Worm (Caenorhabditis elegans) whole organism, young adult: ENCODE data around the gene mdt-9.

Experiments used
- B0035.1 ChIP-seq: sonication (generic microtip); optimal IDR thresholded peaks from 2 replicates; lab custom pipeline; 2016; ENCODE audit warnings: missing genetic modification characterization, mild to moderate bottlenecking, missing compliant biosample characterization, missing genotype, missing genetic modification reagents
- B0261.1 ChIP-seq: sonication (generic microtip); optimal IDR thresholded peaks from 2 replicates; lab custom pipeline; 2016; ENCODE audit warnings: mild to moderate bottlenecking, missing genetic modification characterization, moderate library complexity, missing compliant biosample characterization
- F22D6.2 ChIP-seq: sonication (generic microtip); optimal IDR thresholded peaks from 2 replicates; lab custom pipeline; 2016; ENCODE audit warnings: mild to moderate bottlenecking, missing genetic modification characterization, missing compliant biosample characterization
- F23B12.7 ChIP-seq: sonication (generic microtip); optimal IDR thresholded peaks from 2 replicates; lab custom pipeline; 2017; ENCODE audit warnings: missing genetic modification characterization, mild to moderate bottlenecking, missing compliant biosample characterization, antibody characterized with exemption, moderate library complexity; ENCODE audit not compliant: insufficient read depth
- F33H1.4 ChIP-seq: fragments of 200-800 bp; sonication (Bioruptor generic); IDR thresholded peaks from 2 replicates; pipeline ENCODE4 v1.3.6; 2022; ENCODE audit warnings: missing genetic modification reagents, missing genetic modification characterization, missing compliant biosample characterization
- F57C9.4 ChIP-seq: sonication (generic microtip); optimal IDR thresholded peaks from 2 replicates; lab custom pipeline; 2017; ENCODE audit warnings: mild to moderate bottlenecking, missing genetic modification characterization, missing compliant biosample characterization
- T07F8.4 ChIP-seq: sonication (generic microtip); optimal IDR thresholded peaks from 2 replicates; lab custom pipeline; 2016; ENCODE audit warnings: mild to moderate bottlenecking, missing genetic modification characterization, moderate library complexity, missing compliant biosample characterization
- T26A5.8 ChIP-seq: sonication (generic microtip); optimal IDR thresholded peaks from 2 replicates; lab custom pipeline; 2016; ENCODE audit warnings: missing genetic modification characterization, missing compliant biosample characterization
- Y67H2A.10 ChIP-seq: fragments of 200-800 bp; sonication (Bioruptor generic); conservative IDR thresholded peaks from 2 replicates; pipeline ENCODE4 v1.3.6; 2022; ENCODE audit warnings: missing genetic modification reagents, missing genetic modification characterization, missing compliant biosample characterization
- Y95B8A.8 ChIP-seq: fragments of 200-800 bp; sonication (Bioruptor generic); IDR thresholded peaks from 2 replicates; pipeline ENCODE4 v1.3.6; 2022; ENCODE audit warnings: missing genetic modification reagents, missing genetic modification characterization, missing compliant biosample characterization
- ZK185.1 ChIP-seq: sonication (generic microtip); optimal IDR thresholded peaks from 2 replicates; lab custom pipeline; 2016; ENCODE audit warnings: mild to moderate bottlenecking, missing genetic modification characterization, missing compliant biosample characterization; ENCODE audit not compliant: poor library complexity, severe bottlenecking
- akir-1 ChIP-seq: fragments of 200-800 bp; sonication (Bioruptor generic); optimal IDR thresholded peaks from 2 replicates; lab custom pipeline; 2018; ENCODE audit warnings: mild to moderate bottlenecking, missing genetic modification characterization, moderate library complexity, missing compliant biosample characterization
- attf-3 ChIP-seq: fragments of 200-800 bp; sonication (Bioruptor generic); conservative IDR thresholded peaks from 2 replicates; pipeline ENCODE4 v1.3.6; 2022; ENCODE audit warnings: missing genetic modification reagents, missing genetic modification characterization, missing compliant biosample characterization
- attf-5 ChIP-seq: fragments of 200-800 bp; sonication (Bioruptor generic); optimal IDR thresholded peaks from 2 replicates; lab custom pipeline; 2018; ENCODE audit warnings: mild to moderate bottlenecking, missing genetic modification characterization, missing compliant biosample characterization
- attf-6 ChIP-seq: fragments of 200-800 bp; sonication (Bioruptor generic); IDR thresholded peaks from 2 replicates; pipeline ENCODE4 v1.3.6; 2022; ENCODE audit warnings: missing genetic modification reagents, missing genetic modification characterization, missing compliant biosample characterization
- bed-2 ChIP-seq: fragments of 200-800 bp; sonication (Bioruptor generic); IDR thresholded peaks from 2 replicates; pipeline ENCODE4 v1.3.6; 2022; ENCODE audit warnings: missing genetic modification reagents, missing genetic modification characterization, missing compliant biosample characterization
- ceh-100 ChIP-seq: fragments of 200-800 bp; sonication (Bioruptor generic); IDR thresholded peaks from 2 replicates; pipeline ENCODE4 v1.3.6; 2022; ENCODE audit warnings: missing genetic modification reagents, missing genetic modification characterization, missing compliant biosample characterization
- ceh-40 ChIP-seq: fragments of 200-800 bp; sonication (Bioruptor generic); IDR thresholded peaks from 2 replicates; pipeline ENCODE4 v1.3.6; 2022; ENCODE audit warnings: missing genetic modification characterization, missing compliant biosample characterization
- chd-7 ChIP-seq: sonication (generic microtip); optimal IDR thresholded peaks from 2 replicates; lab custom pipeline; 2016; ENCODE audit warnings: mild to moderate bottlenecking, missing genetic modification characterization, moderate library complexity, missing compliant biosample characterization
- die-1 ChIP-seq: sonication (generic microtip); optimal IDR thresholded peaks from 2 replicates; lab custom pipeline; 2016; ENCODE audit warnings: missing genotype, mild to moderate bottlenecking, missing genetic modification characterization, missing compliant biosample characterization
- egl-44 ChIP-seq: fragments of 200-800 bp; sonication (Bioruptor generic); IDR thresholded peaks from 2 replicates; pipeline ENCODE4 v1.3.6; 2022; ENCODE audit warnings: missing genetic modification reagents, missing genetic modification characterization, missing compliant biosample characterization
- ets-4 ChIP-seq: fragments of 200-800 bp; sonication (Bioruptor generic); optimal IDR thresholded peaks from 2 replicates; lab custom pipeline; 2018; ENCODE audit warnings: mild to moderate bottlenecking, missing genetic modification characterization, missing compliant biosample characterization
- hmg-1.2 ChIP-seq: fragments of 200-800 bp; sonication (Bioruptor generic); IDR thresholded peaks from 2 replicates; pipeline ENCODE4 v1.3.6; 2022; ENCODE audit warnings: missing genetic modification reagents, missing genetic modification characterization, missing compliant biosample characterization
- hrde-1 ChIP-seq: sonication (generic microtip); optimal IDR thresholded peaks from 2 replicates; lab custom pipeline; 2016; ENCODE audit warnings: missing genetic modification characterization, mild to moderate bottlenecking, missing compliant biosample characterization, moderate library complexity, missing genotype, missing genetic modification reagents, borderline replicate concordance
- hsf-1 ChIP-seq: fragments of 200-800 bp; sonication (Bioruptor generic); IDR thresholded peaks from 2 replicates; pipeline ENCODE4 v1.3.6; 2022; ENCODE audit warnings: missing genetic modification reagents, missing genetic modification characterization, missing compliant biosample characterization
- let-607 ChIP-seq, 2 experiments: fragments of 200-800 bp in 1 of 2; sonication (Bioruptor generic) in 1 of 2; sonication (generic microtip) in 1 of 2; optimal IDR thresholded peaks; 2 replicates each; lab custom pipeline; 2016 to 2018; ENCODE audit warnings: mild to moderate bottlenecking in 2 of 2, missing compliant biosample characterization in 2 of 2, missing genetic modification characterization in 2 of 2, moderate library complexity in 2 of 2, missing genotype in 1 of 2
- lin-40 ChIP-seq: sonication (generic microtip); optimal IDR thresholded peaks from 2 replicates; lab custom pipeline; 2016; ENCODE audit warnings: missing genetic modification characterization, mild to moderate bottlenecking, missing compliant biosample characterization, missing genotype, missing genetic modification reagents
- lin-54 ChIP-seq: fragments of 200-800 bp; sonication (Bioruptor generic); optimal IDR thresholded peaks from 2 replicates; lab custom pipeline; 2018; ENCODE audit warnings: mild to moderate bottlenecking, missing genetic modification characterization, missing compliant biosample characterization
- lsl-1 ChIP-seq: fragments of 200-800 bp; sonication (Bioruptor generic); optimal IDR thresholded peaks from 2 replicates; lab custom pipeline; 2018; ENCODE audit warnings: mild to moderate bottlenecking, missing genetic modification characterization, moderate library complexity, missing compliant biosample characterization
- madf-10 ChIP-seq: sonication (generic microtip); optimal IDR thresholded peaks from 2 replicates; lab custom pipeline; 2016; ENCODE audit warnings: mild to moderate bottlenecking, missing genetic modification characterization, missing compliant biosample characterization
- madf-6 ChIP-seq: fragments of 200-800 bp; sonication (Bioruptor generic); IDR thresholded peaks from 2 replicates; pipeline ENCODE4 v1.3.6; 2022; ENCODE audit warnings: missing genetic modification reagents, missing genetic modification characterization, missing compliant biosample characterization
- nfya-1 ChIP-seq: sonication (generic microtip); optimal IDR thresholded peaks from 2 replicates; lab custom pipeline; 2017; ENCODE audit warnings: antibody characterized with exemption, missing compliant biosample characterization, missing genetic modification characterization, borderline replicate concordance; ENCODE audit not compliant: insufficient read depth
- nfyb-1 ChIP-seq: fragments of 200-800 bp; sonication (Bioruptor generic); IDR thresholded peaks from 2 replicates; pipeline ENCODE4 v1.3.6; 2022; ENCODE audit warnings: missing genetic modification reagents, missing genetic modification characterization, missing compliant biosample characterization
- nhr-120 ChIP-seq: fragments of 200-800 bp; sonication (Bioruptor generic); IDR thresholded peaks from 2 replicates; pipeline ENCODE4 v1.3.6; 2022; ENCODE audit warnings: missing genetic modification characterization, missing compliant biosample characterization
- nhr-179 ChIP-seq: sonication (generic microtip); optimal IDR thresholded peaks from 2 replicates; lab custom pipeline; 2016; ENCODE audit warnings: mild to moderate bottlenecking, missing genetic modification characterization, missing compliant biosample characterization
- nhr-80 ChIP-seq: sonication (generic microtip); optimal IDR thresholded peaks from 2 replicates; lab custom pipeline; 2016; ENCODE audit warnings: missing genetic modification characterization, missing compliant biosample characterization
- nhr-90 ChIP-seq: sonication (generic microtip); optimal IDR thresholded peaks from 2 replicates; lab custom pipeline; 2016; ENCODE audit warnings: missing genotype, mild to moderate bottlenecking, missing genetic modification characterization, missing compliant biosample characterization
- pha-4 ChIP-seq: fragments of 150-350 bp; sonication (generic microtip); optimal IDR thresholded peaks from 2 replicates; lab custom pipeline; 2014; ENCODE audit warnings: missing biosample characterization, missing genetic modification reagents, missing genetic modification characterization
- rpc-1 ChIP-seq, 2 experiments: fragments of 150-350 bp in 1 of 2; sonication (generic microtip) in 1 of 2; optimal IDR thresholded peaks; 2 replicates each; lab custom pipeline; 2014 to 2018; ENCODE audit warnings: missing biosample characterization in 1 of 2, missing genetic modification characterization in 1 of 2, missing genetic modification reagents in 1 of 2, missing genotype in 1 of 2
- snpc-1.3 ChIP-seq: sonication (generic microtip); optimal IDR thresholded peaks from 2 replicates; lab custom pipeline; 2017; ENCODE audit warnings: missing genetic modification characterization, mild to moderate bottlenecking, missing compliant biosample characterization, antibody characterized with exemption, moderate library complexity, missing genotype, missing genetic modification reagents; ENCODE audit not compliant: insufficient read depth
- ztf-18 ChIP-seq: sonication (generic microtip); optimal IDR thresholded peaks from 2 replicates; lab custom pipeline; 2016; ENCODE audit warnings: missing genotype, mild to moderate bottlenecking, missing genetic modification characterization, missing compliant biosample characterization
- ztf-26 ChIP-seq: sonication (generic microtip); optimal IDR thresholded peaks from 2 replicates; lab custom pipeline; 2017; ENCODE audit warnings: missing genetic modification characterization, missing compliant biosample characterization
- ztf-3 ChIP-seq: fragments of 200-800 bp; sonication (Bioruptor generic); optimal IDR thresholded peaks from 2 replicates; lab custom pipeline; 2018; ENCODE audit warnings: mild to moderate bottlenecking, missing genetic modification characterization, missing compliant biosample characterization

Gene mdt-9

ce11 chrIV:13386043-13386442 is at the start of gene mdt-9, which contains the start of the genes Y62E10A.20 and Y62E10A.23 (continued):
- TF ChIP-seq F33H1.4 (GFP tag; lab: Robert Waterston, UW) (peak; percentile 46), lin-54 (peak; percentile 29), rpc-1 (optimal IDR thresholded peaks at IDR 0.05; lab: Kevin White, UChicago) (peak; percentile 39), rpc-1 (tag; optimal IDR thresholded peaks at IDR 0.05; lab: Kevin White, UChicago) (no peak), lsl-1 (peak; percentile 41), attf-3 (GFP tag; lab: Robert Waterston, UW) (no peak), T26A5.8 (no peak), madf-6 (GFP tag; lab: Robert Waterston, UW) (peak; percentile 51; the same call in 1 of the 2 replicates), ztf-18 (tag; lab: Kevin White, UChicago) (peak; percentile 39), madf-10 (tag; lab: Kevin White, UChicago) (no peak), bed-2 (GFP tag; lab: Robert Waterston, UW) (no peak), ets-4 (no peak), ceh-100 (peak; percentile 63), hmg-1.2 (GFP tag; lab: Robert Waterston, UW) (no peak), pha-4 (tag; lab: Kevin White, UChicago) (no peak), hsf-1 (GFP tag; lab: Robert Waterston, UW) (no peak), ceh-40 (GFP tag; lab: Robert Waterston, UW) (no peak), nhr-179 (tag; lab: Kevin White, UChicago) (no peak), akir-1 (no peak), snpc-1.3 (tag; lab: Kevin White, UChicago) (peak; percentile 45), F23B12.7 (peak; percentile 41), attf-5 (peak; percentile 74), Y95B8A.8 (no peak), T07F8.4 (no peak), nhr-120 (no peak), attf-6 (GFP tag; lab: Robert Waterston, UW) (peak; percentile 46; the same call in 1 of the 2 replicates), F57C9.4 (no peak), ztf-3 (GFP tag; lab: Kevin White, UChicago) (no peak)

- no peak for TF ChIP-seq hmg-1.2 (GFP tag; lab: Robert Waterston, UW)
- TF ChIP-seq ztf-26: no peak
- TF ChIP-seq, all 124 proteins: peak for 0
These were observed 43.6 kb upstream of the mdt-9 start, which contains the start of gene W02A2.5 for ce11 chrIV:13342555-13342954. TSS of gene W02A2.5 (plus strand) at chrIV:13342855.

- no peak for TF ChIP-seq lin-40 (tag; lab: Kevin White, UChicago)
- TF ChIP-seq Y67H2A.10 (GFP tag; lab: Robert Waterston, UW): no peak
- peak; percentile 12 for TF ChIP-seq nhr-80 (tag; lab: Kevin White, UChicago)
These were observed 40.1 kb upstream of the mdt-9 start for ce11 chrIV:13346078-13346477.

ce11 chrIV:13347232-13347715 is 38.9 kb upstream of the mdt-9 start, which contains the start of gene W02A2.9:
TSS of gene W02A2.9 (plus strand) at chrIV:13347665.
- TF ChIP-seq egl-44: no peak
- TF ChIP-seq nhr-80 (tag; lab: Kevin White, UChicago): peak; percentile 59
- no peak for TF ChIP-seq die-1 (tag; lab: Kevin White, UChicago)
- TF ChIP-seq attf-5: no peak
- no peak for TF ChIP-seq nfya-1 (tag; lab: Kevin White, UChicago)
- no peak for TF ChIP-seq F22D6.2
- peak; percentile 48; the same call in 1 of the 2 replicates for TF ChIP-seq nfyb-1 (GFP tag; lab: Robert Waterston, UW)
- no peak for TF ChIP-seq hrde-1
- TF ChIP-seq nhr-90 (tag; lab: Kevin White, UChicago): no peak
- TF ChIP-seq B0035.1 (tag; lab: Kevin White, UChicago): no peak
- TF ChIP-seq ZK185.1: no peak
- no peak for TF ChIP-seq let-607 (tag; optimal IDR thresholded peaks at IDR 0.05; lab: Kevin White, UChicago)
- TF ChIP-seq chd-7 (tag; lab: Kevin White, UChicago): no peak
- no peak for TF ChIP-seq B0261.1
